Worm (Caenorhabditis elegans): ENCODE measurements around the gene cav-1.
"Not testable (repeated sequence)": the region's sequence is repeated elsewhere in the genome, so short reads cannot be mapped to it uniquely, and the experiment has no call there.

The cav-1 gene

ce11 chrIV:9757425-9757740, 14.9 kb upstream of the cav-1 start, which contains the start of gene nhr-97:
Gene nhr-97 (plus strand): TSS chrIV:9757641.
- TF ChIP-seq pha-4 (tag; optimal IDR thresholded peaks at IDR 0.05) (no peak), nhr-25 (tag; optimal IDR thresholded peaks at IDR 0.05) (no peak), eor-1 (tag; optimal IDR thresholded peaks at IDR 0.05) (no peak), lsy-12 (tag; optimal IDR thresholded peaks at IDR 0.05) (no peak), fkh-10 (GFP tag; optimal IDR thresholded peaks at IDR 0.05) (no peak), nhr-43 (tag; optimal IDR thresholded peaks at IDR 0.05; ENCODE audit: poor library complexity, severe bottlenecking) (no peak), elt-2 (tag; optimal IDR thresholded peaks at IDR 0.05) (no peak), zag-1 (tag; optimal IDR thresholded peaks at IDR 0.05) (no peak), elt-1 (tag; optimal IDR thresholded peaks at IDR 0.05) (no peak), lin-39 (tag; optimal IDR thresholded peaks at IDR 0.05) (no peak), nhr-237 (tag; optimal IDR thresholded peaks at IDR 0.05) (no peak), ztf-11 (tag; optimal IDR thresholded peaks at IDR 0.05) (no peak), daf-12 (tag; optimal IDR thresholded peaks at IDR 0.05) (no peak), unc-39 (tag; optimal IDR thresholded peaks at IDR 0.05) (no peak), egl-5 (tag; optimal IDR thresholded peaks at IDR 0.05) (no peak)

ce11 chrIV:9761751-9762150, 10.6 kb upstream of the cav-1 start:
- TF ChIP-seq nhr-77 (tag; optimal IDR thresholded peaks at IDR 0.05), result no peak
- TF ChIP-seq tbx-2 (tag; optimal IDR thresholded peaks at IDR 0.05), result no peak
- TF ChIP-seq zag-1 (tag; optimal IDR thresholded peaks at IDR 0.05), result no peak
- TF ChIP-seq ceh-9 (tag; optimal IDR thresholded peaks at IDR 0.05), result no peak
- TF ChIP-seq nfya-1 (tag; optimal IDR thresholded peaks at IDR 0.05; ENCODE audit: insufficient read depth), result peak; percentile 20
- no peak for TF ChIP-seq fkh-2 (tag; optimal IDR thresholded peaks at IDR 0.05)
- peak; percentile 22 for TF ChIP-seq pha-4 (tag; optimal IDR thresholded peaks at IDR 0.05)

DNA sequence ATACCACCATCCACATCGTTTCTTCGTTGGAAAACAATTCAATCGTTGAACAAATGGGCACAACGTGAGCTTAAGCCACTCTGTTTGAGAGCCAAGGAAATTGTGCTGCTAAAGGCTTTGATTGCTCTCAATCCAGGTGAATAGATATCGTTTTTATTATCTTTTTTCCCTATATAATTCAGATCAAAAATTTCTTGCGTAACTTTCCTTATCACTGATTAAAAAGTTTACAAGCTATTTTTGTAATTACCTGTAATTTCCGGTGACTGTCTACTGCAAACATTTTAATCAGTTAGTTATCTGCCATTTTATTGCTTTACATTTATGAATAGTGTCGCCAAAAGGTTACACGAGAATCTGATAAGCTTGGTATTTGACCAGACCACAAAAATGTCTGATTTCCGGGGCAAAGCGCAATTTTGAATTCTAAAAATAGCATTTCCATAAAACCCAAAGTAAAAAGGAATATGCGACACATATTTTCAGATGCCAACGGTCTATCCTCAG, 9.6 kb upstream of the cav-1 start:
- TF ChIP-seq ama-1 (optimal IDR thresholded peaks at IDR 0.05), result no peak
- peak; percentile 5 for TF ChIP-seq jun-1 (tag; optimal IDR thresholded peaks at IDR 0.05)
- TF ChIP-seq elt-2 (tag; optimal IDR thresholded peaks at IDR 0.05), result peak; percentile 65
- no peak for TF ChIP-seq mml-1 (tag; optimal IDR thresholded peaks at IDR 0.05)
- peak; percentile 91 for TF ChIP-seq pqm-1 (tag; optimal IDR thresholded peaks at IDR 0.05)

ce11 chrIV:9766250-9766649, 6.1 kb upstream of the cav-1 start, which contains the start of gene ssp-36:
Gene ssp-36 (minus strand): TSS chrIV:9766350.
- no peak for TF ChIP-seq fkh-10 (GFP tag; optimal IDR thresholded peaks at IDR 0.05)
- no peak for TF ChIP-seq egl-27 (tag; optimal IDR thresholded peaks at IDR 0.05)
- no peak for TF ChIP-seq unc-62 (GFP tag; optimal IDR thresholded peaks at IDR 0.05)
- no peak for TF ChIP-seq elt-3 (tag; optimal IDR thresholded peaks at IDR 0.05)
- no peak for TF ChIP-seq nhr-43 (tag; optimal IDR thresholded peaks at IDR 0.05; ENCODE audit: poor library complexity, severe bottlenecking)
- no peak for TF ChIP-seq skn-1 (tag; optimal IDR thresholded peaks at IDR 0.05)
- TF ChIP-seq ceh-28 (tag; optimal IDR thresholded peaks at IDR 0.05), result no peak
- no peak for TF ChIP-seq zag-1 (tag; optimal IDR thresholded peaks at IDR 0.05)
- no peak for TF ChIP-seq ceh-9 (tag; optimal IDR thresholded peaks at IDR 0.05)
- no peak for TF ChIP-seq tbx-2 (tag; optimal IDR thresholded peaks at IDR 0.05)
- no peak for TF ChIP-seq nhr-28 (tag; optimal IDR thresholded peaks at IDR 0.05)
- TF ChIP-seq ztf-11 (tag; optimal IDR thresholded peaks at IDR 0.05), result no peak
- TF ChIP-seq R02D3.7 (tag; optimal IDR thresholded peaks at IDR 0.05), result no peak

- TF ChIP-seq nhr-237, nhr-76, mdl-1 (tag; optimal IDR thresholded peaks at IDR 0.05): not testable (repeated sequence)
Measured at ce11 chrIV:9767054-9767453, 5.3 kb upstream of the cav-1 start, which contains the start of gene msp-79. Gene msp-79 (minus strand): TSS chrIV:9767154.

DNA sequence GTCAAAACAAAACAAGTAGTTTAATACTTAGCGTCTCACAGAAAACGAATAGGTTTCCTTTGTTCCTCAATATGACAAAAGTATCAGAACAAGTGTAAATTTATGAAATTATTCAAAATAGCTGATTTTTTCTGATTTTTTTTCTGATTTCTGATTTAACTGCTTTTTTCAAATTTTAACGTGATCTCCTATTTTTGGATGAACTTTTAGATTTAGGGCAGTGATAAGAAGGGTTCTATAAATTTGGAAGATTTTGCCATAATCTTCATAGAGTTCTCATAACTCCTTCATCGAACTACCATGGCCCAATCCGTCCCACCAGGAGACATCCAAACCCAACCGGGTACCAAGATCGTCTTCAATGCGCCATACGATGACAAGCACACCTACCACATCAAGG, 2.6 kb upstream of the cav-1 start, which contains the start of gene msp-78:
TSS of gene msp-78 (plus strand) at position 301 of the 400 bp plus-strand sequence.
- not testable (repeated sequence) for TF ChIP-seq ceh-82 (tag; optimal IDR thresholded peaks at IDR 0.05); sea-2 (GFP tag; optimal IDR thresholded peaks at IDR 0.05); skn-1 (tag; optimal IDR thresholded peaks at IDR 0.05)

All from whole organism, L3 larva.